Fruit fly (Drosophila melanogaster): ENCODE data around the gene Ndc1.

Ndc1 gene

dm6 chr3R:23909347-23909862, 14.8 kb upstream of the Ndc1 start (continued):
- TF ChIP-seq PHDP (tag; optimal IDR thresholded peaks at IDR 0.05) (peak; percentile 63), Dad (GFP tag; optimal IDR thresholded peaks at IDR 0.05) (no peak), CG12219 (GFP tag; optimal IDR thresholded peaks at IDR 0.05) (peak; percentile 49), CG6854 (GFP tag; optimal IDR thresholded peaks at IDR 0.05) (no peak), CG17568 (GFP tag; optimal IDR thresholded peaks at IDR 0.05) (peak; percentile 70), dpn (GFP tag; optimal IDR thresholded peaks at IDR 0.05) (no peak), CG11398 (GFP tag; optimal IDR thresholded peaks at IDR 0.05) (peak; percentile 48), Fer1 (GFP tag; optimal IDR thresholded peaks at IDR 0.05) (peak; percentile 60), Sox102F (GFP tag; optimal IDR thresholded peaks at IDR 0.05) (peak; percentile 56), chif (GFP tag; optimal IDR thresholded peaks at IDR 0.05) (peak in 1 of 2 experiments; percentile 1), CG7556 (GFP tag; optimal IDR thresholded peaks at IDR 0.05) (peak; percentile 50), CG4328 (GFP tag; optimal IDR thresholded peaks at IDR 0.05) (peak; percentile 14), BtbVII (GFP tag; optimal IDR thresholded peaks at IDR 0.05) (peak; percentile 70), CG10147 (GFP tag; optimal IDR thresholded peaks at IDR 0.05) (peak; percentile 37), CG11504 (tag; optimal IDR thresholded peaks at IDR 0.05) (peak; percentile 44), Adf1 (GFP tag; IDR thresholded peaks at IDR 0.05) (peak; percentile 13), run (tag; optimal IDR thresholded peaks at IDR 0.05) (peak; percentile 33), Hr78 (GFP tag; optimal IDR thresholded peaks at IDR 0.05) (peak in 1 of 2 experiments; percentile 91), crp (GFP tag; optimal IDR thresholded peaks at IDR 0.05) (no peak), CG6689 (GFP tag; IDR thresholded peaks at IDR 0.05) (no peak), MTF-1 (GFP tag; optimal IDR thresholded peaks at IDR 0.05; ENCODE audit: borderline replicate concordance) (peak; percentile 1), az2 (GFP tag; optimal IDR thresholded peaks at IDR 0.05) (peak; percentile 11), tin (GFP tag; optimal IDR thresholded peaks at IDR 0.05) (peak; percentile 1), NfI (GFP tag; optimal IDR thresholded peaks at IDR 0.05) (peak; percentile 20), CG10274 (GFP tag; optimal IDR thresholded peaks at IDR 0.05) (no peak), nom (GFP tag; optimal IDR thresholded peaks at IDR 0.05) (peak; percentile 31), CG12769 (tag; optimal IDR thresholded peaks at IDR 0.05) (peak; percentile 58), ara (GFP tag; IDR thresholded peaks at IDR 0.05) (peak; percentile 11; the same call in 1 of the 2 replicates), CG1792 (GFP tag; optimal IDR thresholded peaks at IDR 0.05) (peak; percentile 27), ranshi (GFP tag; IDR thresholded peaks at IDR 0.05) (peak; percentile 31; the same call in 1 of the 2 replicates), ro (GFP tag; IDR thresholded peaks at IDR 0.05) (no peak), CG3163 (GFP tag; optimal IDR thresholded peaks at IDR 0.05) (no peak), Meics (GFP tag; optimal IDR thresholded peaks at IDR 0.05) (peak; percentile 6), CG12299 (tag; optimal IDR thresholded peaks at IDR 0.05) (peak; percentile 39), CG3407 (GFP tag; optimal IDR thresholded peaks at IDR 0.05) (peak; percentile 7), mirr (GFP tag; optimal IDR thresholded peaks at IDR 0.05) (peak; percentile 67), fd64A (GFP tag; optimal IDR thresholded peaks at IDR 0.05) (peak; percentile 64), dm (GFP tag; optimal IDR thresholded peaks at IDR 0.05) (no peak), CG31224 (GFP tag; IDR thresholded peaks at IDR 0.05) (no peak), Oli (tag; optimal IDR thresholded peaks at IDR 0.05) (peak; percentile 31), CG17328 (GFP tag; IDR thresholded peaks at IDR 0.05) (0 out of 2 replicates have a peak, but pooled peaks have one; percentile 25), CG4730 (GFP tag; IDR thresholded peaks at IDR 0.05) (no peak), CG7987 (GFP tag; optimal IDR thresholded peaks at IDR 0.05) (peak; percentile 76), CG7271 (tag; optimal IDR thresholded peaks at IDR 0.05) (peak; percentile 27), CG8290 (GFP tag; optimal IDR thresholded peaks at IDR 0.05) (no peak), CG8290 (tag; optimal IDR thresholded peaks at IDR 0.05) (peak in 1 of 2 experiments; percentile 52), gem (tag; optimal IDR thresholded peaks at IDR 0.05) (peak; percentile 54), Awh (GFP tag; IDR thresholded peaks at IDR 0.05) (peak; percentile 49; the same call in 1 of the 2 replicates), Hmr (GFP tag; optimal IDR thresholded peaks at IDR 0.05) (peak; percentile 49)
